Fruit fly (Drosophila melanogaster): Measurements from ENCODE around the gene nkd.
A peak's percentile ranks its signal among the peaks of the same experiment; 100 is the strongest.

The nkd gene

dm6 chr3L:19045299-19046025 lies at the start of gene nkd:
Gene nkd, minus strand, starts transcription at chr3L:19045449.
- TF ChIP-seq CG9948 (tag; optimal IDR thresholded peaks at IDR 0.05): peak; percentile 79
- TF ChIP-seq CG13204 (GFP tag; optimal IDR thresholded peaks at IDR 0.05): peak; percentile 29
- peak; percentile 49 for TF ChIP-seq EcR (GFP tag; optimal IDR thresholded peaks at IDR 0.05)
- peak; percentile 78 for TF ChIP-seq CG34367 (tag; optimal IDR thresholded peaks at IDR 0.05)
- peak; percentile 91 for TF ChIP-seq Ets98B (GFP tag; IDR thresholded peaks at IDR 0.05)
- TF ChIP-seq Pif1B (GFP tag; optimal IDR thresholded peaks at IDR 0.05): peak; percentile 71
- no peak; the same call in 2 of the 3 replicates for TF ChIP-seq fd96Ca (GFP tag; IDR thresholded peaks at IDR 0.05)
- no peak for TF ChIP-seq CG10348 (GFP tag; IDR thresholded peaks at IDR 0.05)
- TF ChIP-seq D1 (tag; optimal IDR thresholded peaks at IDR 0.05): peak; percentile 92
- TF ChIP-seq rn (GFP tag; IDR thresholded peaks at IDR 0.05): 0 out of 2 replicates have a peak, but pooled peaks have one; percentile 20
- TF ChIP-seq CG12605 (GFP tag; IDR thresholded peaks at IDR 0.05): peak; percentile 85
- TF ChIP-seq CG8301 (tag; optimal IDR thresholded peaks at IDR 0.05): peak; percentile 76
- TF ChIP-seq CG17806 (tag; optimal IDR thresholded peaks at IDR 0.05): peak; percentile 88
- TF ChIP-seq Pif1A (GFP tag; optimal IDR thresholded peaks at IDR 0.05): peak; percentile 68
- peak; percentile 85 for TF ChIP-seq CG15710 (tag; optimal IDR thresholded peaks at IDR 0.05)
- peak; percentile 87 for TF ChIP-seq CG4496 (GFP tag; IDR thresholded peaks at IDR 0.05)
- peak; percentile 76 for TF ChIP-seq CG14655 (GFP tag; optimal IDR thresholded peaks at IDR 0.05)
- TF ChIP-seq CG32121 (GFP tag; IDR thresholded peaks at IDR 0.05): peak; percentile 91
- TF ChIP-seq gl (tag; optimal IDR thresholded peaks at IDR 0.05): peak; percentile 17
- peak; percentile 82 for TF ChIP-seq Snoo (tag; optimal IDR thresholded peaks at IDR 0.05)
- TF ChIP-seq CG8159 (tag; optimal IDR thresholded peaks at IDR 0.05): peak; percentile 85

- TF ChIP-seq CG17806 (tag; optimal IDR thresholded peaks at IDR 0.05) (peak; percentile 17), Snoo (tag; optimal IDR thresholded peaks at IDR 0.05) (no peak), fd96Ca (GFP tag; IDR thresholded peaks at IDR 0.05) (no peak), EcR (GFP tag; optimal IDR thresholded peaks at IDR 0.05) (peak; percentile 100), D1 (tag; optimal IDR thresholded peaks at IDR 0.05) (peak; percentile 51), CG15710 (tag; optimal IDR thresholded peaks at IDR 0.05) (no peak), CG34367 (tag; optimal IDR thresholded peaks at IDR 0.05) (no peak)
These were observed 47.1 kb upstream of the nkd start, which contains the start of gene MESR6 for dm6 chr3L:19092125-19093058. Gene MESR6, plus strand, starts transcription at chr3L:19092670.

dm6 chr3L:19091423-19092124 lies 46.3 kb upstream of the nkd start:
- TF ChIP-seq fd96Ca (GFP tag; IDR thresholded peaks at IDR 0.05) (peak; percentile 37; the same call in 2 of the 3 replicates), CG8301 (tag; optimal IDR thresholded peaks at IDR 0.05) (no peak), gl (tag; optimal IDR thresholded peaks at IDR 0.05) (peak; percentile 8), EcR (GFP tag; optimal IDR thresholded peaks at IDR 0.05) (peak; percentile 64), CG14655 (GFP tag; optimal IDR thresholded peaks at IDR 0.05) (no peak), rn (GFP tag; IDR thresholded peaks at IDR 0.05) (no peak), Pif1B (GFP tag; optimal IDR thresholded peaks at IDR 0.05) (peak; percentile 39), CG12605 (GFP tag; IDR thresholded peaks at IDR 0.05) (no peak; the same call in 1 of the 2 replicates), CG17806 (tag; optimal IDR thresholded peaks at IDR 0.05) (no peak), CG9948 (tag; optimal IDR thresholded peaks at IDR 0.05) (no peak), CG15710 (tag; optimal IDR thresholded peaks at IDR 0.05) (no peak), Pif1A (GFP tag; optimal IDR thresholded peaks at IDR 0.05) (no peak), CG32121 (GFP tag; IDR thresholded peaks at IDR 0.05) (peak; percentile 52; the same call in 1 of the 2 replicates), CG4496 (GFP tag; IDR thresholded peaks at IDR 0.05) (no peak; the same call in 2 of the 3 replicates), CG34367 (tag; optimal IDR thresholded peaks at IDR 0.05) (no peak), D1 (tag; optimal IDR thresholded peaks at IDR 0.05) (no peak), CG8159 (tag; optimal IDR thresholded peaks at IDR 0.05) (peak; percentile 15), CG13204 (GFP tag; optimal IDR thresholded peaks at IDR 0.05) (peak; percentile 87), Snoo (tag; optimal IDR thresholded peaks at IDR 0.05) (peak; percentile 0), Ets98B (GFP tag; IDR thresholded peaks at IDR 0.05) (no peak), CG10348 (GFP tag; IDR thresholded peaks at IDR 0.05) (no peak)

- no peak for TF ChIP-seq CG10348 (GFP tag; IDR thresholded peaks at IDR 0.05)
- no peak for TF ChIP-seq CG34367 (tag; optimal IDR thresholded peaks at IDR 0.05)
- TF ChIP-seq CG17806 (tag; optimal IDR thresholded peaks at IDR 0.05): no peak
- no peak for TF ChIP-seq gl (tag; optimal IDR thresholded peaks at IDR 0.05)
- no peak for TF ChIP-seq CG32121 (GFP tag; IDR thresholded peaks at IDR 0.05)
These were observed 43.9 kb upstream of the nkd start for dm6 chr3L:19089120-19089519.
